Worm (Caenorhabditis elegans) whole organism, L4 larva: Measurements from ENCODE around the gene cnt-2.

Experiments used
- F10B5.3 ChIP-seq: sonication (generic microtip); optimal IDR thresholded peaks from 2 replicates; lab custom pipeline; 2016; ENCODE audit warnings: mild to moderate bottlenecking, missing genetic modification characterization, missing compliant biosample characterization
- F37D6.2 ChIP-seq: sonication (generic microtip); optimal IDR thresholded peaks from 2 replicates; lab custom pipeline; 2016; ENCODE audit warnings: mild to moderate bottlenecking, missing genetic modification characterization, missing compliant biosample characterization
- F44E2.7 ChIP-seq: fragments of 200-800 bp; sonication (Bioruptor generic); IDR thresholded peaks from 2 replicates; pipeline ENCODE4 v2.1.2; 2022; ENCODE audit warnings: missing genetic modification characterization, missing compliant biosample characterization
- F49E8.2 ChIP-seq: sonication (generic microtip); optimal IDR thresholded peaks from 2 replicates; lab custom pipeline; 2016; ENCODE audit warnings: missing compliant biosample characterization, mild to moderate bottlenecking, missing genetic modification characterization, borderline replicate concordance
- T26A8.4 ChIP-seq: fragments of 200-800 bp; sonication (Bioruptor generic); IDR thresholded peaks from 2 replicates; pipeline ENCODE4 v1.3.6; 2022; ENCODE audit warnings: missing genetic modification characterization, missing compliant biosample characterization
- Y105C5A.15 ChIP-seq: fragments of 200-800 bp; sonication (Bioruptor generic); IDR thresholded peaks from 2 replicates; pipeline ENCODE4 v1.3.6; 2022; ENCODE audit warnings: missing genetic modification characterization, missing compliant biosample characterization
- Y5F2A.4 ChIP-seq: fragments of 200-800 bp; sonication (Bioruptor generic); optimal IDR thresholded peaks from 2 replicates; lab custom pipeline; 2018; ENCODE audit warnings: mild to moderate bottlenecking, missing genetic modification characterization, missing compliant biosample characterization
- Y75B8A.6 ChIP-seq: fragments of 200-800 bp; sonication (Bioruptor generic); IDR thresholded peaks from 2 replicates; pipeline ENCODE4 v1.3.6; 2022; ENCODE audit warnings: missing genetic modification reagents, missing genetic modification characterization, missing compliant biosample characterization
- ZK337.2 ChIP-seq: fragments of 200-800 bp; sonication (Bioruptor generic); IDR thresholded peaks from 2 replicates; pipeline ENCODE4 v1.3.6; 2022; ENCODE audit warnings: missing genetic modification reagents, missing genetic modification characterization, missing compliant biosample characterization
- ZK546.5 ChIP-seq, 2 experiments: sonication (generic microtip); optimal IDR thresholded peaks; 2 replicates each; lab custom pipeline; 2017; ENCODE audit warnings: missing biosample characterization in 2 of 2, missing genetic modification characterization in 2 of 2
- aha-1 ChIP-seq: fragments of 150-350 bp; peaks from one replicate; lab custom pipeline; 2014; ENCODE audit warnings: missing biosample characterization, missing genetic modification characterization
- arid-1 ChIP-seq: fragments of 200-800 bp; sonication (Bioruptor generic); conservative IDR thresholded peaks from 2 replicates; pipeline ENCODE4 v1.3.6; 2022; ENCODE audit warnings: missing genetic modification reagents, missing genetic modification characterization, missing compliant biosample characterization
- attf-4 ChIP-seq: sonication (generic microtip); optimal IDR thresholded peaks from 3 replicates; lab custom pipeline; 2017; ENCODE audit warnings: missing biosample characterization, missing genetic modification characterization
- ceh-32 ChIP-seq: sonication (generic microtip); optimal IDR thresholded peaks from 2 replicates; lab custom pipeline; 2016; ENCODE audit warnings: mild to moderate bottlenecking, missing genetic modification characterization, missing compliant biosample characterization; ENCODE audit not compliant: poor library complexity
- ceh-44 ChIP-seq: fragments of 200-800 bp; sonication (Bioruptor generic); IDR thresholded peaks from 2 replicates; pipeline ENCODE4 v1.3.6; 2022; ENCODE audit warnings: missing genetic modification reagents, missing genetic modification characterization, missing compliant biosample characterization
- ces-1 ChIP-seq: fragments of 150-350 bp; sonication (generic microtip); optimal IDR thresholded peaks from 4 replicates; lab custom pipeline; 2014; ENCODE audit warnings: missing biosample characterization, missing genetic modification reagents, missing genetic modification characterization
- dmd-9 ChIP-seq: fragments of 200-800 bp; sonication (Bioruptor generic); IDR thresholded peaks from 2 replicates; pipeline ENCODE4 v1.3.6; 2022; ENCODE audit warnings: missing genetic modification reagents, missing genetic modification characterization, missing compliant biosample characterization
- duxl-1 ChIP-seq: sonication (generic microtip); optimal IDR thresholded peaks from 2 replicates; lab custom pipeline; 2016; ENCODE audit warnings: mild to moderate bottlenecking, missing genetic modification characterization, moderate library complexity, missing compliant biosample characterization; ENCODE audit not compliant: poor library complexity
- egl-27 ChIP-seq: sonication (generic microtip); optimal IDR thresholded peaks from 3 replicates; lab custom pipeline; 2017; ENCODE audit warnings: missing biosample characterization, missing genetic modification reagents, missing genetic modification characterization
- fkh-10 ChIP-seq: fragments of 150-350 bp; optimal IDR thresholded peaks from 2 replicates; lab custom pipeline; 2014; ENCODE audit warnings: missing biosample characterization, missing genetic modification reagents, missing genetic modification characterization
- fos-1 ChIP-seq: fragments of 150-350 bp; optimal IDR thresholded peaks from 2 replicates; lab custom pipeline; 2014; ENCODE audit warnings: missing biosample characterization, missing genetic modification characterization
- hlh-30 ChIP-seq: sonication (generic microtip); optimal IDR thresholded peaks from 2 replicates; lab custom pipeline; 2017; ENCODE audit warnings: antibody characterized with exemption, mild to moderate bottlenecking, missing genetic modification characterization, missing compliant biosample characterization; ENCODE audit not compliant: insufficient read depth
- hmg-1.1 ChIP-seq: fragments of 200-800 bp; sonication (Bioruptor generic); IDR thresholded peaks from 2 replicates; pipeline ENCODE4 v1.3.6; 2022; ENCODE audit warnings: missing genetic modification reagents, missing genetic modification characterization, missing compliant biosample characterization
- jun-1 ChIP-seq: fragments of 150-350 bp; optimal IDR thresholded peaks from 2 replicates; lab custom pipeline; 2014; ENCODE audit warnings: missing biosample characterization, missing genetic modification reagents, missing genetic modification characterization
- lim-7 ChIP-seq: fragments of 200-800 bp; sonication (Bioruptor generic); IDR thresholded peaks from 2 replicates; pipeline ENCODE4 v1.3.6; 2022; ENCODE audit warnings: missing genetic modification characterization, missing compliant biosample characterization
- lin-1 ChIP-seq: fragments of 200-800 bp; sonication (Bioruptor generic); IDR thresholded peaks from 2 replicates; pipeline ENCODE4 v1.3.6; 2022; ENCODE audit warnings: missing genetic modification reagents, missing genetic modification characterization, missing compliant biosample characterization
- lin-13 ChIP-seq: fragments of 150-350 bp; optimal IDR thresholded peaks from 2 replicates; lab custom pipeline; 2014; ENCODE audit warnings: missing biosample characterization, missing genetic modification reagents, missing genetic modification characterization
- lin-15B ChIP-seq: fragments of 150-350 bp; sonication (generic microtip); optimal IDR thresholded peaks from 3 replicates; lab custom pipeline; 2014; ENCODE audit warnings: missing biosample characterization, missing genetic modification characterization
- lir-3 ChIP-seq: sonication (generic microtip); optimal IDR thresholded peaks from 2 replicates; lab custom pipeline; 2016; ENCODE audit warnings: mild to moderate bottlenecking, missing genetic modification characterization, missing compliant biosample characterization
- madf-9 ChIP-seq: fragments of 200-800 bp; sonication (Bioruptor generic); conservative IDR thresholded peaks from 2 replicates; pipeline ENCODE4 v1.3.6; 2022; ENCODE audit warnings: missing genetic modification reagents, missing genetic modification characterization, missing compliant biosample characterization
- mxl-3 ChIP-seq: fragments of 200-800 bp; sonication (Bioruptor generic); optimal IDR thresholded peaks from 2 replicates; lab custom pipeline; 2018; ENCODE audit warnings: mild to moderate bottlenecking, missing genetic modification characterization, missing compliant biosample characterization
- nhr-102 ChIP-seq: sonication (generic microtip); optimal IDR thresholded peaks from 2 replicates; lab custom pipeline; 2016; ENCODE audit warnings: mild to moderate bottlenecking, missing genetic modification characterization, moderate library complexity, missing compliant biosample characterization
- nhr-111 ChIP-seq: fragments of 200-800 bp; sonication (Bioruptor generic); optimal IDR thresholded peaks from 2 replicates; lab custom pipeline; 2018; ENCODE audit warnings: mild to moderate bottlenecking, missing genetic modification characterization, missing compliant biosample characterization
- nhr-41 ChIP-seq: fragments of 200-800 bp; sonication (Bioruptor generic); IDR thresholded peaks from 2 replicates; pipeline ENCODE4 v1.3.6; 2022; ENCODE audit warnings: missing genetic modification reagents, missing genetic modification characterization, missing compliant biosample characterization
- nhr-42 ChIP-seq: fragments of 200-800 bp; sonication (Bioruptor generic); IDR thresholded peaks from 2 replicates; pipeline ENCODE4 v1.3.6; 2022; ENCODE audit warnings: missing genetic modification characterization, missing compliant biosample characterization
- nhr-48 ChIP-seq: sonication (generic microtip); optimal IDR thresholded peaks from 2 replicates; lab custom pipeline; 2016; ENCODE audit warnings: mild to moderate bottlenecking, missing genetic modification characterization, missing compliant biosample characterization
- nhr-6 ChIP-seq: fragments of 150-350 bp; optimal IDR thresholded peaks from 2 replicates; lab custom pipeline; 2014; ENCODE audit warnings: missing biosample characterization, missing genetic modification characterization
- nhr-77 ChIP-seq: fragments of 150-350 bp; optimal IDR thresholded peaks from 2 replicates; lab custom pipeline; 2014; ENCODE audit warnings: missing biosample characterization, missing genetic modification characterization
- pha-4 ChIP-seq, 2 experiments: fragments of 150-350 bp in 1 of 2; fragments of 200-800 bp in 1 of 2; sonication (Bioruptor generic) in 1 of 2; IDR thresholded peaks in 1 of 2; optimal IDR thresholded peaks in 1 of 2; 2 replicates each; pipeline versions ENCODE4 v1.3.6 to Lab custom; 2014 to 2022; ENCODE audit warnings: missing genetic modification characterization in 2 of 2, missing genetic modification reagents in 2 of 2, missing biosample characterization in 1 of 2, missing compliant biosample characterization in 1 of 2
- rbr-2 ChIP-seq: sonication (generic microtip); optimal IDR thresholded peaks from 2 replicates; lab custom pipeline; 2016; ENCODE audit warnings: missing genotype, missing genetic modification characterization, missing compliant biosample characterization
- saeg-2 ChIP-seq: fragments of 200-800 bp; sonication (Bioruptor generic); IDR thresholded peaks from 2 replicates; pipeline ENCODE4 v1.3.6; 2022; ENCODE audit warnings: missing genetic modification reagents, missing genetic modification characterization, missing compliant biosample characterization
- snpc-1.2 ChIP-seq: fragments of 200-800 bp; sonication (Bioruptor generic); IDR thresholded peaks from 2 replicates; pipeline ENCODE4 v1.3.6; 2022; ENCODE audit warnings: missing genetic modification reagents, missing genetic modification characterization, missing compliant biosample characterization
- spr-1 ChIP-seq: sonication (generic microtip); optimal IDR thresholded peaks from 2 replicates; lab custom pipeline; 2016; ENCODE audit warnings: mild to moderate bottlenecking, missing genetic modification characterization, missing compliant biosample characterization
- spr-3 ChIP-seq: fragments of 200-800 bp; sonication (Bioruptor generic); optimal IDR thresholded peaks from 2 replicates; lab custom pipeline; 2018; ENCODE audit warnings: mild to moderate bottlenecking, missing genetic modification characterization, missing compliant biosample characterization
- unc-39 ChIP-seq: sonication (generic microtip); optimal IDR thresholded peaks from 2 replicates; lab custom pipeline; 2017; ENCODE audit warnings: missing biosample characterization, missing genetic modification characterization
- unc-62 ChIP-seq, 3 experiments: fragments of 150-350 bp in 1 of 3; sonication (generic microtip); optimal IDR thresholded peaks in 2 of 3; peaks in 1 of 3; 1 replicate in 1 of 3; 2 replicates in 2 of 3; lab custom pipeline; 2014 to 2017; ENCODE audit warnings: missing biosample characterization in 3 of 3, missing genetic modification characterization in 3 of 3, missing genetic modification reagents in 3 of 3, missing genotype in 1 of 3
- vab-7 ChIP-seq: fragments of 200-800 bp; sonication (Bioruptor generic); IDR thresholded peaks from 2 replicates; pipeline ENCODE4 v1.3.6; 2022; ENCODE audit warnings: missing genetic modification reagents, missing genetic modification characterization, missing compliant biosample characterization
- zfp-2 ChIP-seq: sonication (generic microtip); optimal IDR thresholded peaks from 2 replicates; lab custom pipeline; 2016; ENCODE audit warnings: mild to moderate bottlenecking, missing genetic modification characterization, missing compliant biosample characterization
- zip-11 ChIP-seq: fragments of 200-800 bp; sonication (Bioruptor generic); IDR thresholded peaks from 2 replicates; pipeline ENCODE4 v1.3.6; 2022; ENCODE audit warnings: missing genetic modification characterization, missing compliant biosample characterization
- zip-2 ChIP-seq: fragments of 150-350 bp; optimal IDR thresholded peaks from 2 replicates; lab custom pipeline; 2014; ENCODE audit warnings: missing biosample characterization, missing genetic modification characterization

Gene cnt-2

ce11 chrIII:10720170-10720569, 65.4 kb downstream of the cnt-2 start (continued):
- TF ChIP-seq madf-9 (GFP tag; lab: Robert Waterston, UW) (peak; percentile 54; the same call in 1 of the 2 replicates), ceh-32 (tag; lab: Kevin White, UChicago) (no peak), F10B5.3 (tag; lab: Kevin White, UChicago) (no peak), hlh-30 (peak; percentile 89), lim-7 (GFP tag; lab: Robert Waterston, UW) (no peak), egl-27 (tag; lab: Kevin White, UChicago) (no peak), vab-7 (GFP tag; lab: Robert Waterston, UW) (0 out of 2 replicates have a peak, but pooled peaks have one; percentile 23), spr-1 (peak; percentile 32), jun-1 (tag; lab: Kevin White, UChicago) (peak; percentile 17), nhr-102 (peak; percentile 69), aha-1 (tag; lab: Kevin White, UChicago) (no peak), nhr-48 (tag; lab: Kevin White, UChicago) (peak; percentile 80), nhr-77 (tag; lab: Kevin White, UChicago) (peak; percentile 56), unc-39 (no peak), Y105C5A.15 (GFP tag; lab: Robert Waterston, UW) (0 out of 2 replicates have a peak, but pooled peaks have one; percentile 54), unc-62 (GFP tag; optimal IDR thresholded peaks at IDR 0.05 in 1 of 2; lab: Kevin White, UChicago) (no peak), unc-62 (tag; optimal IDR thresholded peaks at IDR 0.05; lab: Kevin White, UChicago) (no peak), pha-4 (GFP tag; IDR thresholded peaks at IDR 0.05; lab: Robert Waterston, UW) (peak; percentile 50; the same call in 1 of the 2 replicates), pha-4 (tag; optimal IDR thresholded peaks at IDR 0.05; lab: Kevin White, UChicago) (peak; percentile 38), fkh-10 (GFP tag; lab: Kevin White, UChicago) (peak; percentile 36), saeg-2 (peak; percentile 61), fos-1 (no peak), zip-11 (no peak), nhr-42 (GFP tag; lab: Robert Waterston, UW) (0 out of 2 replicates have a peak, but pooled peaks have one; percentile 23), ZK546.5 (tag; optimal IDR thresholded peaks at IDR 0.05; lab: Kevin White, UChicago) (no peak), arid-1 (GFP tag; lab: Robert Waterston, UW) (peak; percentile 68; the same call in 1 of the 2 replicates), dmd-9 (GFP tag; lab: Robert Waterston, UW) (no peak), zfp-2 (tag; lab: Kevin White, UChicago) (no peak), lin-15B (no peak), ces-1 (no peak), rbr-2 (tag; lab: Kevin White, UChicago) (peak; percentile 83), nhr-41 (GFP tag; lab: Robert Waterston, UW) (peak; percentile 67), mxl-3 (peak; percentile 87), duxl-1 (tag; lab: Kevin White, UChicago) (no peak), Y75B8A.6 (GFP tag; lab: Robert Waterston, UW) (no peak), spr-3 (GFP tag; lab: Kevin White, UChicago) (no peak), F44E2.7 (GFP tag; lab: Robert Waterston, UW) (no peak), ceh-44 (GFP tag; lab: Robert Waterston, UW) (no peak), F37D6.2 (tag; lab: Kevin White, UChicago) (peak; percentile 43), ZK337.2 (GFP tag; lab: Robert Waterston, UW) (no peak), snpc-1.2 (peak; percentile 17; the same call in 1 of the 2 replicates), lin-1 (GFP tag; lab: Robert Waterston, UW) (peak; percentile 93), nhr-111 (no peak), lin-13 (GFP tag; lab: Kevin White, UChicago) (peak; percentile 64), hmg-1.1 (GFP tag; lab: Robert Waterston, UW) (peak; percentile 93), zip-2 (tag; lab: Kevin White, UChicago) (no peak), F49E8.2 (tag; lab: Kevin White, UChicago) (no peak), Y5F2A.4 (GFP tag; lab: Kevin White, UChicago) (peak; percentile 24), lir-3 (no peak), T26A8.4 (GFP tag; lab: Robert Waterston, UW) (peak; percentile 79), nhr-6 (tag; lab: Kevin White, UChicago) (peak; percentile 17), attf-4 (tag; lab: Kevin White, UChicago) (no peak)
